Fruit fly (Drosophila melanogaster): Measurements from ENCODE around the gene CG3808.

Gene CG3808

dm6 chr3L:18993578-18994255, 6.7 kb downstream of the CG3808 start (continued):
- TF ChIP-seq CG31441 (GFP tag; IDR thresholded peaks at IDR 0.05) (no peak), z (GFP tag; IDR thresholded peaks at IDR 0.05) (peak; percentile 43; the same call in 1 of the 3 replicates), stc (GFP tag; IDR thresholded peaks at IDR 0.05) (0 out of 2 replicates have a peak, but pooled peaks have one; percentile 29), HHEX (GFP tag; optimal IDR thresholded peaks at IDR 0.05) (no peak), Drgx (GFP tag; IDR thresholded peaks at IDR 0.05) (no peak), zen2 (GFP tag; IDR thresholded peaks at IDR 0.05; ENCODE audit: partially characterized antibody) (no peak), CG10654 (GFP tag; optimal IDR thresholded peaks at IDR 0.05) (no peak), CG17385 (GFP tag; optimal IDR thresholded peaks at IDR 0.05) (no peak), cwo (GFP tag; optimal IDR thresholded peaks at IDR 0.05) (peak; percentile 74), p53 (GFP tag; optimal IDR thresholded peaks at IDR 0.05) (no peak), CG9437 (GFP tag; optimal IDR thresholded peaks at IDR 0.05) (no peak), rib (GFP tag; IDR thresholded peaks at IDR 0.05) (no peak), cato (GFP tag; optimal IDR thresholded peaks at IDR 0.05; ENCODE audit: borderline replicate concordance) (no peak), Pdp1 (GFP tag; optimal IDR thresholded peaks at IDR 0.05) (peak in 1 of 2 experiments; percentile 73), Atf6 (GFP tag; IDR thresholded peaks at IDR 0.05) (no peak), CG3281 (GFP tag; optimal IDR thresholded peaks at IDR 0.05) (no peak), CG11560 (tag; IDR thresholded peaks at IDR 0.05) (no peak), ERR (GFP tag; optimal IDR thresholded peaks at IDR 0.05) (no peak), gro (GFP tag; optimal IDR thresholded peaks at IDR 0.05) (no peak), tin (GFP tag; optimal IDR thresholded peaks at IDR 0.05) (no peak), CG3838 (GFP tag; optimal IDR thresholded peaks at IDR 0.05) (no peak), MTF-1 (GFP tag; optimal IDR thresholded peaks at IDR 0.05; ENCODE audit: borderline replicate concordance) (no peak), vvl (GFP tag; IDR thresholded peaks at IDR 0.05) (peak; percentile 54; the same call in 1 of the 2 replicates), Oaz (GFP tag; IDR thresholded peaks at IDR 0.05) (no peak), Bteb2 (GFP tag; optimal IDR thresholded peaks at IDR 0.05) (no peak), CG42726 (GFP tag; IDR thresholded peaks at IDR 0.05; ENCODE audit: partially characterized antibody) (no peak)

DNA sequence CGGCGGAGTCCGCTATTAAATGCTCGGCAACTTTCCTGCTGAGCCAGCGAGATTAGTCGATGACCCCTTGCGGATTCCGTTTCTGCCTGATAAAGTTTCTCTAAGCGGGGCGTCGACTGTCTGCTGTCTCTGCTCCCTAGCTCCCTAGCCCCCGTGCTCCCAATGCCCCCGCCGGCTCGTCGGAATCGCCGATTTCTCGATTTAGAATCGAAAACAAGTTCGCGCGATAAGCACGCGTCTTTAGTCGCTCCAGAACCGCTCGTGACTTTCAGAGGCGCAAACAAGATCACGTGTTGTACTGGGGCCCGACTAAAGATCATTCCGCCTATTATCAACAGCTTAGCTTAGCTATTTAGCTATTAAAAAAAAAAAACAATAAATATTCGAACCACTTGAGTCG, 7.6 kb downstream of the CG3808 start:
- TF ChIP-seq lbe (GFP tag; optimal IDR thresholded peaks at IDR 0.05) (no peak), crc (GFP tag; optimal IDR thresholded peaks at IDR 0.05) (no peak), dmrt11E (tag; optimal IDR thresholded peaks at IDR 0.05) (no peak), CoRest (tag; optimal IDR thresholded peaks at IDR 0.05) (no peak), klu (GFP tag; IDR thresholded peaks at IDR 0.05) (no peak), CG2678 (tag; optimal IDR thresholded peaks at IDR 0.05) (peak; percentile 48), croc (GFP tag; conservative IDR thresholded peaks at IDR 0.05) (no peak), sug (tag; optimal IDR thresholded peaks at IDR 0.05) (peak; percentile 83), CG7987 (GFP tag; optimal IDR thresholded peaks at IDR 0.05) (peak; percentile 47), CG8359 (GFP tag; optimal IDR thresholded peaks at IDR 0.05; ENCODE audit: borderline replicate concordance) (peak; percentile 98), crol (GFP tag; IDR thresholded peaks at IDR 0.05) (peak; percentile 43), CG12769 (tag; optimal IDR thresholded peaks at IDR 0.05) (no peak), CG34376 (GFP tag; optimal IDR thresholded peaks at IDR 0.05) (peak; percentile 88), CG10543 (GFP tag; optimal IDR thresholded peaks at IDR 0.05) (peak; percentile 6), CG6689 (GFP tag; IDR thresholded peaks at IDR 0.05) (no peak), Tbp (GFP tag; optimal IDR thresholded peaks at IDR 0.05) (peak; percentile 60), Hmr (GFP tag; optimal IDR thresholded peaks at IDR 0.05) (peak; percentile 2), cwo (GFP tag; optimal IDR thresholded peaks at IDR 0.05) (peak; percentile 99), Sry-β (GFP tag; optimal IDR thresholded peaks at IDR 0.05) (no peak)
